Fruit fly (Drosophila melanogaster) S2 (cell line): Measurements from ENCODE around the gene CG13083.

Experiments
- CG8478 ChIP-seq: fragments of >200 bp; optimal IDR thresholded peaks from 2 replicates; lab custom pipeline; 2018
- CTCF ChIP-seq, 2 experiments: fragments of >200 bp; optimal IDR thresholded peaks; 2 replicates each; lab custom pipeline; 2018

The CG13083 gene

dm6 chr2L:19457890-19458580 is 29.3 kb upstream of the CG13083 start:
- TF ChIP-seq CTCF (optimal IDR thresholded peaks at IDR 0.05; lab: Kevin White, UChicago) (no peak), CG8478 (lab: Kevin White, UChicago) (no peak)

dm6 chr2L:19459404-19459803 is 27.9 kb upstream of the CG13083 start:
- no peak for TF ChIP-seq CG8478 (lab: Kevin White, UChicago)
- no peak for TF ChIP-seq CTCF (optimal IDR thresholded peaks at IDR 0.05; lab: Kevin White, UChicago)

dm6 chr2L:19462898-19463297 is 24.4 kb upstream of the CG13083 start:
- TF ChIP-seq CG8478 (lab: Kevin White, UChicago): no peak
- no peak for TF ChIP-seq CTCF (optimal IDR thresholded peaks at IDR 0.05; lab: Kevin White, UChicago)

dm6 chr2L:19463405-19463804 is 23.9 kb upstream of the CG13083 start:
- TF ChIP-seq CG8478 (lab: Kevin White, UChicago) (no peak), CTCF (optimal IDR thresholded peaks at IDR 0.05; lab: Kevin White, UChicago) (no peak)

- no peak for TF ChIP-seq CTCF (optimal IDR thresholded peaks at IDR 0.05; lab: Kevin White, UChicago)
Measured at dm6 chr2L:19463824-19464317, 23.4 kb upstream of the CG13083 start, which contains the start of gene tj. TSS of gene tj (plus strand) at chr2L:19464267.

dm6 chr2L:19469090-19469489 is 18.2 kb upstream of the CG13083 start:
- TF ChIP-seq CG8478 (lab: Kevin White, UChicago): no peak
- TF ChIP-seq CTCF (optimal IDR thresholded peaks at IDR 0.05; lab: Kevin White, UChicago): no peak

- TF ChIP-seq CG8478 (lab: Kevin White, UChicago): no peak
Measured at dm6 chr2L:19469751-19470150, 17.5 kb upstream of the CG13083 start.

- TF ChIP-seq CTCF (optimal IDR thresholded peaks at IDR 0.05; lab: Kevin White, UChicago): no peak
- no peak for TF ChIP-seq CG8478 (lab: Kevin White, UChicago)
Measured at dm6 chr2L:19472256-19472655, 15.0 kb upstream of the CG13083 start.

- TF ChIP-seq CG8478 (lab: Kevin White, UChicago) (no peak), CTCF (optimal IDR thresholded peaks at IDR 0.05; lab: Kevin White, UChicago) (no peak)
Measured at dm6 chr2L:19473397-19474009, 13.8 kb upstream of the CG13083 start.

dm6 chr2L:19479249-19479984 is 7.9 kb upstream of the CG13083 start:
- TF ChIP-seq CG8478 (lab: Kevin White, UChicago) (no peak), CTCF (optimal IDR thresholded peaks at IDR 0.05; lab: Kevin White, UChicago) (no peak)

- TF ChIP-seq CG8478 (lab: Kevin White, UChicago) (no peak), CTCF (optimal IDR thresholded peaks at IDR 0.05; lab: Kevin White, UChicago) (no peak)
Measured at dm6 chr2L:19480406-19481334, 6.6 kb upstream of the CG13083 start.

dm6 chr2L:19484539-19484938 is 2.8 kb upstream of the CG13083 start, which contains the start of the genes CG10195 and CG13084:
TSS of gene CG10195 (minus strand) at chr2L:19484705.
TSS of gene CG13084 (plus strand) at chr2L:19484930.
- no peak for TF ChIP-seq CTCF (optimal IDR thresholded peaks at IDR 0.05; lab: Kevin White, UChicago)
- no peak for TF ChIP-seq CG8478 (lab: Kevin White, UChicago)

dm6 chr2L:19489997-19490461 is 2.7 kb downstream of the CG13083 start, which contains the start of the genes CG10194 and CG18094:
TSS of gene CG10194 (minus strand) at chr2L:19490104.
TSS of gene CG18094 (plus strand) at chr2L:19490262.
- TF ChIP-seq CTCF (optimal IDR thresholded peaks at IDR 0.05; lab: Kevin White, UChicago): no peak
- no peak for TF ChIP-seq CG8478 (lab: Kevin White, UChicago)
